Worm (Caenorhabditis elegans) whole organism, early embryonic: ENCODE results near the gene fbxa-2.

Experiments
- B0310.2 ChIP-seq: sonication (generic microtip); optimal IDR thresholded peaks from 2 replicates; lab custom pipeline; 2016; ENCODE audit warnings: mild to moderate bottlenecking, missing genetic modification characterization, missing compliant biosample characterization
- F13C5.2 ChIP-seq: sonication (generic microtip); optimal IDR thresholded peaks from 2 replicates; lab custom pipeline; 2017; ENCODE audit warnings: mild to moderate bottlenecking, missing genetic modification characterization, inconsistent platforms, missing compliant biosample characterization
- aly-1 ChIP-seq: sonication (generic microtip); optimal IDR thresholded peaks from 2 replicates; lab custom pipeline; 2016; ENCODE audit warnings: missing genetic modification characterization, missing compliant biosample characterization
- ama-1 ChIP-seq: fragments of 150-350 bp; optimal IDR thresholded peaks from 2 replicates; lab custom pipeline; 2014
- ceh-36 ChIP-seq: sonication (generic microtip); optimal IDR thresholded peaks from 2 replicates; lab custom pipeline; 2016; ENCODE audit warnings: missing genetic modification characterization, inconsistent platforms, missing compliant biosample characterization
- flt-1 ChIP-seq: fragments of 200-800 bp; sonication (Bioruptor generic); IDR thresholded peaks from 2 replicates; pipeline ENCODE4 v1.3.6; 2022; ENCODE audit warnings: missing genetic modification characterization, missing compliant biosample characterization
- hmbx-1 ChIP-seq: sonication (generic microtip); optimal IDR thresholded peaks from 2 replicates; lab custom pipeline; 2016; ENCODE audit warnings: mild to moderate bottlenecking, missing genetic modification characterization, missing compliant biosample characterization
- hmg-4 ChIP-seq: fragments of 200-800 bp; sonication (Bioruptor generic); optimal IDR thresholded peaks from 2 replicates; lab custom pipeline; 2018; ENCODE audit warnings: mild to moderate bottlenecking, missing genetic modification characterization, missing compliant biosample characterization
- hnd-1 ChIP-seq: sonication (generic microtip); optimal IDR thresholded peaks from 2 replicates; lab custom pipeline; 2016; ENCODE audit warnings: missing genetic modification characterization, missing compliant biosample characterization
- pes-1 ChIP-seq: fragments of 200-800 bp; sonication (Bioruptor generic); IDR thresholded peaks from 2 replicates; pipeline ENCODE4 v1.3.6; 2022; ENCODE audit warnings: missing genetic modification reagents, missing genetic modification characterization, missing compliant biosample characterization
- scrt-1 ChIP-seq: fragments of 200-800 bp; sonication (Bioruptor generic); IDR thresholded peaks from 2 replicates; pipeline ENCODE4 v1.3.6; 2022; ENCODE audit warnings: missing genetic modification characterization, missing compliant biosample characterization
- sea-1 ChIP-seq: fragments of 200-800 bp; sonication (Bioruptor generic); conservative IDR thresholded peaks from 2 replicates; pipeline ENCODE4 v1.3.6; 2022; ENCODE audit warnings: missing genetic modification characterization, missing compliant biosample characterization
- tbx-11 ChIP-seq: fragments of 200-800 bp; sonication (Bioruptor generic); IDR thresholded peaks from 2 replicates; pipeline ENCODE4 v1.3.6; 2022; ENCODE audit warnings: missing genetic modification characterization, missing compliant biosample characterization
- tbx-37 ChIP-seq: fragments of 200-800 bp; sonication (Bioruptor generic); conservative IDR thresholded peaks from 2 replicates; pipeline ENCODE4 v1.3.6; 2022; ENCODE audit warnings: missing genetic modification reagents, missing genetic modification characterization, missing compliant biosample characterization

ce11 chrV:16235135-16235534, 34.3 kb downstream of the fbxa-2 start, which contains the start of gene F21H7.3:
- TF ChIP-seq tbx-37 (GFP tag; lab: Robert Waterston, UW), result no peak
- no peak for TF ChIP-seq hmg-4
- no peak for TF ChIP-seq hmbx-1 (tag; lab: Kevin White, UChicago)
- TF ChIP-seq ama-1 (lab: Kevin White, UChicago), result no peak
- no peak for TF ChIP-seq scrt-1 (GFP tag; lab: Robert Waterston, UW)
- no peak for TF ChIP-seq hnd-1
- TF ChIP-seq flt-1 (GFP tag; lab: Robert Waterston, UW), result no peak
- TF ChIP-seq sea-1 (GFP tag; lab: Robert Waterston, UW), result no peak
- no peak for TF ChIP-seq tbx-11
- TF ChIP-seq F13C5.2 (tag; lab: Kevin White, UChicago), result no peak
- no peak for TF ChIP-seq pes-1
- no peak for TF ChIP-seq aly-1 (tag; lab: Kevin White, UChicago)
- TF ChIP-seq B0310.2 (tag; lab: Kevin White, UChicago), result no peak
- no peak for TF ChIP-seq ceh-36 (tag; lab: Kevin White, UChicago)
